Worm (Caenorhabditis elegans) whole organism, L3 larva: ENCODE data around the gene F59C12.4.

Source experiments
- aly-2 ChIP-seq: fragments of 150-350 bp; optimal IDR thresholded peaks from 2 replicates; lab custom pipeline; 2014; ENCODE audit warnings: missing biosample characterization, missing genetic modification characterization
- pqm-1 ChIP-seq: fragments of 150-350 bp; optimal IDR thresholded peaks from 2 replicates; lab custom pipeline; 2017; ENCODE audit warnings: missing biosample characterization, missing genetic modification characterization, inconsistent platforms

ce11 chrX:16611333-16612043, 9.1 kb upstream of the F59C12.4 start:
- TF ChIP-seq pqm-1 (tag; lab: Kevin White, UChicago), result no peak
- no peak for TF ChIP-seq aly-2 (tag; lab: Kevin White, UChicago)
